Fruit fly (Drosophila melanogaster): ENCODE results near the gene CG9123.
A peak's percentile ranks its signal among the peaks of the same experiment; 100 is the strongest.

Gene CG9123

dm6 chrX:15320973-15321372, 20.9 kb downstream of the CG9123 start:
- TF ChIP-seq EcR (GFP tag; optimal IDR thresholded peaks at IDR 0.05), result no peak
- no peak for TF ChIP-seq Pif1B (GFP tag; optimal IDR thresholded peaks at IDR 0.05)
- TF ChIP-seq CG4496 (GFP tag; IDR thresholded peaks at IDR 0.05), result no peak
- no peak for TF ChIP-seq CG13204 (GFP tag; optimal IDR thresholded peaks at IDR 0.05)
- TF ChIP-seq D1 (tag; optimal IDR thresholded peaks at IDR 0.05), result no peak
- TF ChIP-seq fd96Ca (GFP tag; IDR thresholded peaks at IDR 0.05), result no peak
- no peak for TF ChIP-seq CG10348 (GFP tag; IDR thresholded peaks at IDR 0.05)
- TF ChIP-seq Pif1A (GFP tag; optimal IDR thresholded peaks at IDR 0.05), result no peak
- TF ChIP-seq CG14655 (GFP tag; optimal IDR thresholded peaks at IDR 0.05), result no peak
- TF ChIP-seq CG9948 (tag; optimal IDR thresholded peaks at IDR 0.05), result no peak
- TF ChIP-seq CG8301 (tag; optimal IDR thresholded peaks at IDR 0.05), result no peak
- TF ChIP-seq CG34367 (tag; optimal IDR thresholded peaks at IDR 0.05), result no peak
- TF ChIP-seq CG32121 (GFP tag; IDR thresholded peaks at IDR 0.05), result no peak
- TF ChIP-seq gl (tag; optimal IDR thresholded peaks at IDR 0.05), result no peak
- no peak for TF ChIP-seq CG17806 (tag; optimal IDR thresholded peaks at IDR 0.05)

DNA sequence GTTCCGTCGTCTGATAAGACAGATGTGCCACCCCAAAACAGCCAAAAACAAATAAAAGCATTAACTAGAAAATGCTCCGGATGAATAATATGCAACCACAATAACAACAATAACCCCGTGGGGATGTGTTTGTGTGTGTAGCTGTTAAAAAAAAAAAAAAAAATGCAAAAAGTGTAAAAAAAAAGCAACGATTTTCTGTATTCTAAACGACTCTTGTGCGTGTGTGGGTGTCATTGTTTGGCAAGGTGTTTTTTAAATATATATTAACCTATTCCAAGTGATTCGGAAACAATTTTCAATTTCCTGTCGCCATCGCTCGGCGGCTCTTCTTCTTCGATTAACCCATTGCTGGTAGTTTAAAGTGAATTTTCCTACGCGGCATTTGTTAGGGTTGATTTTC, 21.4 kb downstream of the CG9123 start:
- TF ChIP-seq CG9948 (tag; optimal IDR thresholded peaks at IDR 0.05), result peak; percentile 16
- peak; percentile 63 for TF ChIP-seq Pif1A (GFP tag; optimal IDR thresholded peaks at IDR 0.05)
- peak; percentile 43 for TF ChIP-seq CG34367 (tag; optimal IDR thresholded peaks at IDR 0.05)
- peak; percentile 57 for TF ChIP-seq Pif1B (GFP tag; optimal IDR thresholded peaks at IDR 0.05)
- no peak for TF ChIP-seq rn (GFP tag; IDR thresholded peaks at IDR 0.05)
- no peak for TF ChIP-seq EcR (GFP tag; optimal IDR thresholded peaks at IDR 0.05)
- peak; percentile 43; the same call in 1 of the 2 replicates for TF ChIP-seq CG32121 (GFP tag; IDR thresholded peaks at IDR 0.05)
- no peak for TF ChIP-seq D1 (tag; optimal IDR thresholded peaks at IDR 0.05)
- TF ChIP-seq CG17806 (tag; optimal IDR thresholded peaks at IDR 0.05), result peak; percentile 20
- TF ChIP-seq CG12605 (GFP tag; IDR thresholded peaks at IDR 0.05), result peak; percentile 47; the same call in 1 of the 2 replicates
- TF ChIP-seq CG15710 (tag; optimal IDR thresholded peaks at IDR 0.05), result peak; percentile 43
- 0 out of 3 replicates have a peak, but pooled peaks have one; percentile 42 for TF ChIP-seq fd96Ca (GFP tag; IDR thresholded peaks at IDR 0.05)
- peak; percentile 44 for TF ChIP-seq gl (tag; optimal IDR thresholded peaks at IDR 0.05)
- TF ChIP-seq CG14655 (GFP tag; optimal IDR thresholded peaks at IDR 0.05), result peak; percentile 46
- peak; percentile 75 for TF ChIP-seq CG4496 (GFP tag; IDR thresholded peaks at IDR 0.05)
- no peak for TF ChIP-seq CG8301 (tag; optimal IDR thresholded peaks at IDR 0.05)
- TF ChIP-seq CG10348 (GFP tag; IDR thresholded peaks at IDR 0.05), result no peak
- no peak for TF ChIP-seq Snoo (tag; optimal IDR thresholded peaks at IDR 0.05)
- TF ChIP-seq Ets98B (GFP tag; IDR thresholded peaks at IDR 0.05), result no peak; the same call in 1 of the 2 replicates
- TF ChIP-seq CG8159 (tag; optimal IDR thresholded peaks at IDR 0.05), result peak; percentile 42
- peak; percentile 50 for TF ChIP-seq CG13204 (GFP tag; optimal IDR thresholded peaks at IDR 0.05)

DNA sequence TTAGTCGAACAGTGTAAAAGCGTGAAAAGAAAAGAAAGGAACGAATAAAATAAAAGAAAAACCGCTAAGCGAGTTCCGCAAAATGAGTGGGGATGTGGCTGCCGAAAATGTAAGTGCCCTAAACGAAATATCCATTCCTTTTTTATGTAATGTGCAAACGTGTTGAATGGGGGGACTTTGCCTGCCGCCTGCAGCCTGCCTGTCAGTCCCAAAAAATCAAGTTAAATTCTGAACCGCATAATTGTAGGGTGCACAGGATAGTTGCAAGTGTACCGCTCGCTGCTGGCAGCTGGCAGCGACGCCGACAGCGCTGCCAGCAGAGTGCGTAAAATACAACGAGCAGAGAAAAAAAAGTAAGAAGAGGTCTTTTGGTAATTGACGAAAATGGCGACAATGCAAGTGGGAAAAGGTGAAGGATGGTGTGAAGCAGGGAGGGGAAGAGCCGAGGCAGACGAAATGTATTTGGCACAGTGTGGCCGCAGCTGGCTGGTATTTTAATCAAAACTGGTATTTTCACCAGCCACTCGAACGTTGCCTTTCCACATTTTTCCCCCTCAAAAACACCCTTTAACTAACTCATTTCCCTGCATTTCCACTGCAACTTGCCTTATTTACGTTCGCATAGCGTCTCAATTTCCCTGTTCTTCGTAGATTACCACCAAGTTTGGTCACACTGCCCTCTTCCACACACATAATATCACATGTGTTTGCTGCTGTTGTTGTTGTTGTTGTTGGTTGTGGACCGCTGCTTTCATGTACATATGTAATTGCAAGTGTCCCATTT, 22.0 kb downstream of the CG9123 start:
- TF ChIP-seq fd96Ca (GFP tag; IDR thresholded peaks at IDR 0.05) (no peak), CG4496 (GFP tag; IDR thresholded peaks at IDR 0.05) (0 out of 3 replicates have a peak, but pooled peaks have one; percentile 17), gl (tag; optimal IDR thresholded peaks at IDR 0.05) (no peak), D1 (tag; optimal IDR thresholded peaks at IDR 0.05) (no peak), CG14655 (GFP tag; optimal IDR thresholded peaks at IDR 0.05) (no peak), Pif1A (GFP tag; optimal IDR thresholded peaks at IDR 0.05) (no peak), CG15710 (tag; optimal IDR thresholded peaks at IDR 0.05) (no peak), CG8301 (tag; optimal IDR thresholded peaks at IDR 0.05) (no peak), CG32121 (GFP tag; IDR thresholded peaks at IDR 0.05) (0 out of 2 replicates have a peak, but pooled peaks have one; percentile 23)

DNA sequence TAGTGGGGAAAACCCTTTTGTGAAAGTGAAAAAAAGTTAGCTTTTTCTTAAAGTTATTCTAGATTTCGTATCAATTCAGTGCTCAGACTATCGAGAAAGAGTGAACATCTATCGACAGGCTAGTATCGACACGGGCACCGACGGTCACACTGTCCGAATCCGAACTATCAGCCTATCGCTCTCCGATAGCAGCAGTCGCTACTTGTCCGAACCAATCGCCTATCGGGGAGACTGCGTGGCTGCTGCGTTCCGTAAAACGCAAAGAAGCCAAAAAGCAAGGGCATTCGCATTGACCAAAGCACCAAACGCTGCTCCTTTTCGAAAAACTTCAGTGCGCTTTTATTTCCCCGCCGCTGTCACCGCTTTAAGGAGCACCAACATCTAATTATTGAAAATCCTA, 22.6 kb downstream of the CG9123 start, which contains the start of gene Top1:
Gene Top1 (plus strand): TSS at position 190 of the 400 bp plus-strand sequence.
- TF ChIP-seq CG32121 (GFP tag; IDR thresholded peaks at IDR 0.05) (no peak), Ets98B (GFP tag; IDR thresholded peaks at IDR 0.05) (peak; percentile 23; the same call in 1 of the 2 replicates), CG9948 (tag; optimal IDR thresholded peaks at IDR 0.05) (no peak), CG10348 (GFP tag; IDR thresholded peaks at IDR 0.05) (no peak), CG4496 (GFP tag; IDR thresholded peaks at IDR 0.05) (0 out of 3 replicates have a peak, but pooled peaks have one; percentile 15), CG12605 (GFP tag; IDR thresholded peaks at IDR 0.05) (peak; percentile 32; the same call in 1 of the 2 replicates), EcR (GFP tag; optimal IDR thresholded peaks at IDR 0.05) (no peak), CG8301 (tag; optimal IDR thresholded peaks at IDR 0.05) (no peak), gl (tag; optimal IDR thresholded peaks at IDR 0.05) (no peak), D1 (tag; optimal IDR thresholded peaks at IDR 0.05) (no peak), CG17806 (tag; optimal IDR thresholded peaks at IDR 0.05) (no peak), CG34367 (tag; optimal IDR thresholded peaks at IDR 0.05) (no peak), Snoo (tag; optimal IDR thresholded peaks at IDR 0.05) (no peak)

DNA sequence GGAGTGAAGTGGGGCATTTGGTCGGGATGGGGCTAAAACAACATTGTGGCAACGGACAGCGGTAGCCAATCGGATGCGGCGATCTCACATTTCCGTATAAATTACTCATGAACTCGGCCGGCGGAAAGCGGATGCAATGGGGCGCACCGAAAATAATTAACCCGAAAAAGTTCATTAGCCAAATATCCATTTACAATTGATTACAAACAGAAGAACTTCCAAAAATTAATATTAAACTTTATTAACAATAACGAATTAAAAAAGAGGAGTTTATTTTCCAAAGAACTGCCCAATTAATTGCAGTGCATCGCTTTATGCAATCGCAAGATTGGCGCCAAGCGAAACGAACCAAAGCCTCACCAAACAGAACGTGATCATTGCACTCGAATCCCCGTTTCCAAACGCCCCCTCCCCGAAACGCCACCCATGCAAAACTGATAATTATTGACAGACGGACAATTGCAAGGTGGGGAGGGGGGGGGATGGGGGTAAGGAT, 28.0 kb downstream of the CG9123 start:
- TF ChIP-seq CG12605 (GFP tag; IDR thresholded peaks at IDR 0.05) (0 out of 2 replicates have a peak, but pooled peaks have one; percentile 14), CG14655 (GFP tag; optimal IDR thresholded peaks at IDR 0.05) (peak; percentile 44), CG32121 (GFP tag; IDR thresholded peaks at IDR 0.05) (no peak; the same call in 1 of the 2 replicates), gl (tag; optimal IDR thresholded peaks at IDR 0.05) (no peak), CG17806 (tag; optimal IDR thresholded peaks at IDR 0.05) (peak; percentile 17), CG10348 (GFP tag; IDR thresholded peaks at IDR 0.05) (no peak), D1 (tag; optimal IDR thresholded peaks at IDR 0.05) (no peak), CG15710 (tag; optimal IDR thresholded peaks at IDR 0.05) (peak; percentile 28), CG4496 (GFP tag; IDR thresholded peaks at IDR 0.05) (peak; percentile 54; the same call in 1 of the 3 replicates), CG34367 (tag; optimal IDR thresholded peaks at IDR 0.05) (no peak), CG8301 (tag; optimal IDR thresholded peaks at IDR 0.05) (peak; percentile 18), Pif1B (GFP tag; optimal IDR thresholded peaks at IDR 0.05) (no peak), rn (GFP tag; IDR thresholded peaks at IDR 0.05) (no peak), Pif1A (GFP tag; optimal IDR thresholded peaks at IDR 0.05) (no peak), CG8159 (tag; optimal IDR thresholded peaks at IDR 0.05) (peak; percentile 26), fd96Ca (GFP tag; IDR thresholded peaks at IDR 0.05) (peak; percentile 58; the same call in 1 of the 3 replicates), CG9948 (tag; optimal IDR thresholded peaks at IDR 0.05) (no peak), Snoo (tag; optimal IDR thresholded peaks at IDR 0.05) (no peak), EcR (GFP tag; optimal IDR thresholded peaks at IDR 0.05) (peak; percentile 33), CG13204 (GFP tag; optimal IDR thresholded peaks at IDR 0.05) (no peak), Ets98B (GFP tag; IDR thresholded peaks at IDR 0.05) (peak; percentile 25; the same call in 1 of the 2 replicates)

All from whole organism, pupa.